Worm (Caenorhabditis elegans) whole organism, L4/young adult: Measurements from ENCODE around the gene srh-3.

Experiments
- W03F9.2 ChIP-seq: fragments of 150-350 bp; optimal IDR thresholded peaks from 2 replicates; lab custom pipeline; 2014; ENCODE audit warnings: missing biosample characterization, missing genetic modification characterization
- him-1 ChIP-seq: sonication (generic microtip); optimal IDR thresholded peaks from 2 replicates; lab custom pipeline; 2016; ENCODE audit warnings: missing genotype, missing genetic modification reagents, missing genetic modification characterization, missing compliant biosample characterization

DNA sequence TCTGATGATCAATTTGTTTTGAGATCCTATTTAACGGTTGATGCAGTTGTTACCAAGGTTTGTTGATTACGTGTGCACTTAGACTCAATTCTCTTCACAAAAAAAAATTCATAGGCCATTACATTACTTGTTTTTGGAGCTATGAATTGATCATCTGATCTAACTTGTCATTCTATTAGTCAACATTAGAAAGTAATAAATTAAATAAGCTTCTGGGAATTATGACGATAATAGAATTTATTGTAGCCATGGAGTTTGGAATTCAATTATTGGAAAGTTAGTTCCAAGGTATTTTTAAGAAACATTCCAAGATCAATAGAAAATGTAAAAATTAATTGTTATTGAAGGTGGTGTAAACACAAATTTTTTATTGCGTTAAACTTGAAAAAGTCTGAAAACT lies 35.9 kb downstream of the srh-3 start:
- TF ChIP-seq W03F9.2 (tag; lab: Kevin White, UChicago) (no peak), him-1 (tag; lab: Kevin White, UChicago) (no peak)
